Fruit fly (Drosophila melanogaster) S2 (cell line): ENCODE data around the gene rk.

Experiments used
- CG8478 ChIP-seq: fragments of >200 bp; optimal IDR thresholded peaks from 2 replicates; lab custom pipeline; 2018
- CTCF ChIP-seq, 2 experiments: fragments of >200 bp; optimal IDR thresholded peaks; 2 replicates each; lab custom pipeline; 2018

dm6 chr2L:14022130-14022735 lies 21.2 kb upstream of the rk start:
- TF ChIP-seq CTCF (optimal IDR thresholded peaks at IDR 0.05; lab: Kevin White, UChicago) (no peak), CG8478 (lab: Kevin White, UChicago) (no peak)
